Fruit fly (Drosophila melanogaster): Measurements from ENCODE around the gene CG33169.

CG33169 gene

dm6 chr3L:22847679-22848118, 16.0 kb upstream of the CG33169 start (continued):
- TF ChIP-seq dmrt99B (tag; optimal IDR thresholded peaks at IDR 0.05) (no peak), CG17385 (GFP tag; optimal IDR thresholded peaks at IDR 0.05) (no peak), CG6683 (GFP tag; optimal IDR thresholded peaks at IDR 0.05) (no peak), nmo (GFP tag; optimal IDR thresholded peaks at IDR 0.05) (no peak), Sry-δ (GFP tag; optimal IDR thresholded peaks at IDR 0.05) (no peak), CTCF (GFP tag; optimal IDR thresholded peaks at IDR 0.05) (no peak), sim (GFP tag; IDR thresholded peaks at IDR 0.05) (0 out of 2 replicates have a peak, but pooled peaks have one; percentile 29), lov (optimal IDR thresholded peaks at IDR 0.05) (no peak), lov (GFP tag; IDR thresholded peaks at IDR 0.05) (no peak; the same call in 2 of the 3 replicates), NK7.1 (GFP tag; optimal IDR thresholded peaks at IDR 0.05) (no peak), Optix (GFP tag; IDR thresholded peaks at IDR 0.05) (no peak), btn (GFP tag; optimal IDR thresholded peaks at IDR 0.05) (no peak), CG16813 (GFP tag; IDR thresholded peaks at IDR 0.05; ENCODE audit: partially characterized antibody) (peak; percentile 95), Bdp1 (GFP tag; optimal IDR thresholded peaks at IDR 0.05) (peak; percentile 99), grn (GFP tag; optimal IDR thresholded peaks at IDR 0.05) (no peak), trem (tag; optimal IDR thresholded peaks at IDR 0.05) (peak; percentile 9), h (optimal IDR thresholded peaks at IDR 0.05) (no peak), CG10654 (GFP tag; optimal IDR thresholded peaks at IDR 0.05) (no peak), CG2678 (tag; optimal IDR thresholded peaks at IDR 0.05) (no peak), ems (GFP tag; optimal IDR thresholded peaks at IDR 0.05) (no peak), eyg (GFP tag; optimal IDR thresholded peaks at IDR 0.05) (no peak), CG11696 (GFP tag; IDR thresholded peaks at IDR 0.05) (no peak), CG4730 (GFP tag; IDR thresholded peaks at IDR 0.05) (no peak), CG32532 (GFP tag; IDR thresholded peaks at IDR 0.05) (peak; percentile 37; the same call in 1 of the 2 replicates), ab (GFP tag; optimal IDR thresholded peaks at IDR 0.05) (no peak), Asciz (GFP tag; optimal IDR thresholded peaks at IDR 0.05) (no peak), D (optimal IDR thresholded peaks at IDR 0.05) (no peak), D (GFP tag; optimal IDR thresholded peaks at IDR 0.05) (no peak), Antp (GFP tag; optimal IDR thresholded peaks at IDR 0.05) (no peak), Sox102F (GFP tag; optimal IDR thresholded peaks at IDR 0.05) (no peak), az2 (GFP tag; optimal IDR thresholded peaks at IDR 0.05) (no peak), CG9876 (GFP tag; optimal IDR thresholded peaks at IDR 0.05) (no peak), z (GFP tag; IDR thresholded peaks at IDR 0.05) (no peak), CG16863 (GFP tag; optimal IDR thresholded peaks at IDR 0.05) (no peak), sna (GFP tag; IDR thresholded peaks at IDR 0.05; ENCODE audit: partially characterized antibody) (peak; percentile 81), CrebB (tag; optimal IDR thresholded peaks at IDR 0.05) (no peak), CG6654 (GFP tag; optimal IDR thresholded peaks at IDR 0.05) (no peak), croc (GFP tag; conservative IDR thresholded peaks at IDR 0.05) (no peak), corto (GFP tag; optimal IDR thresholded peaks at IDR 0.05) (no peak), sens (GFP tag) (peak; percentile 60), dm (GFP tag; optimal IDR thresholded peaks at IDR 0.05) (no peak), gsb (GFP tag; IDR thresholded peaks at IDR 0.05) (no peak), CG1832 (GFP tag; optimal IDR thresholded peaks at IDR 0.05) (no peak), schlank (tag; optimal IDR thresholded peaks at IDR 0.05) (no peak), Mes4 (GFP tag; optimal IDR thresholded peaks at IDR 0.05) (no peak), CG18262 (tag; optimal IDR thresholded peaks at IDR 0.05) (peak; percentile 4), CG6175 (GFP tag; IDR thresholded peaks at IDR 0.05) (no peak), Ptx1 (GFP tag; IDR thresholded peaks at IDR 0.05) (no peak), CG15514 (GFP tag; optimal IDR thresholded peaks at IDR 0.05) (no peak), psq (GFP tag; optimal IDR thresholded peaks at IDR 0.05) (no peak), CG30403 (GFP tag; optimal IDR thresholded peaks at IDR 0.05) (no peak), CG6254 (GFP tag; optimal IDR thresholded peaks at IDR 0.05) (peak; percentile 99), Hsf (GFP tag; optimal IDR thresholded peaks at IDR 0.05) (no peak), Hr3 (GFP tag; optimal IDR thresholded peaks at IDR 0.05) (no peak)
